Fruit fly (Drosophila melanogaster): Measurements from ENCODE around the gene GMF.
A peak's percentile ranks its signal among the peaks of the same experiment; 100 is the strongest.

The GMF gene

dm6 chr2L:16324833-16325232 lies 22.1 kb upstream of the GMF start (continued):
- TF ChIP-seq CG10979 (tag; optimal IDR thresholded peaks at IDR 0.05) = no peak
- no peak for TF ChIP-seq h (optimal IDR thresholded peaks at IDR 0.05)
- no peak for TF ChIP-seq sisA (GFP tag; IDR thresholded peaks at IDR 0.05)
- no peak for TF ChIP-seq peb (GFP tag; IDR thresholded peaks at IDR 0.05)
- no peak for TF ChIP-seq CG10147 (GFP tag; optimal IDR thresholded peaks at IDR 0.05)
- no peak for TF ChIP-seq wor (GFP tag; IDR thresholded peaks at IDR 0.05)
- no peak for TF ChIP-seq Abd-B (GFP tag; optimal IDR thresholded peaks at IDR 0.05)
- TF ChIP-seq CG43689 (GFP tag; IDR thresholded peaks at IDR 0.05) = no peak
- TF ChIP-seq ranshi (GFP tag; IDR thresholded peaks at IDR 0.05) = 0 out of 2 replicates have a peak, but pooled peaks have one; percentile 10
- no peak for TF ChIP-seq CoRest (tag; optimal IDR thresholded peaks at IDR 0.05)
- TF ChIP-seq CG2678 (tag; optimal IDR thresholded peaks at IDR 0.05) = no peak
- 0 out of 2 replicates have a peak, but pooled peaks have one; percentile 30 for TF ChIP-seq CG32767 (GFP tag; IDR thresholded peaks at IDR 0.05)
- no peak for TF ChIP-seq CG11456 (GFP tag; IDR thresholded peaks at IDR 0.05)
- no peak for TF ChIP-seq CG6175 (GFP tag; IDR thresholded peaks at IDR 0.05)
- TF ChIP-seq CG13296 (GFP tag; optimal IDR thresholded peaks at IDR 0.05) = no peak
- TF ChIP-seq luna (GFP tag; optimal IDR thresholded peaks at IDR 0.05) = no peak
- TF ChIP-seq CG5245 (GFP tag; optimal IDR thresholded peaks at IDR 0.05) = no peak
- peak; percentile 4 for TF ChIP-seq tup (GFP tag; optimal IDR thresholded peaks at IDR 0.05)
- TF ChIP-seq stc (GFP tag; IDR thresholded peaks at IDR 0.05) = no peak
- peak; percentile 24; the same call in 1 of the 2 replicates for TF ChIP-seq vvl (GFP tag; IDR thresholded peaks at IDR 0.05)
- TF ChIP-seq CG12219 (GFP tag; optimal IDR thresholded peaks at IDR 0.05) = no peak
- no peak for TF ChIP-seq CG14441 (GFP tag; IDR thresholded peaks at IDR 0.05)
- no peak for TF ChIP-seq CHES-1-like (GFP tag; optimal IDR thresholded peaks at IDR 0.05)
- no peak for TF ChIP-seq CG15514 (GFP tag; optimal IDR thresholded peaks at IDR 0.05)
- no peak for TF ChIP-seq lilli (GFP tag; optimal IDR thresholded peaks at IDR 0.05)
- TF ChIP-seq Dek (tag; optimal IDR thresholded peaks at IDR 0.05) = no peak
- TF ChIP-seq stwl (tag; optimal IDR thresholded peaks at IDR 0.05) = no peak
- TF ChIP-seq Six4 (GFP tag; optimal IDR thresholded peaks at IDR 0.05) = no peak
- TF ChIP-seq Sox100B (GFP tag; optimal IDR thresholded peaks at IDR 0.05) = no peak
- TF ChIP-seq E2f1 (GFP tag; IDR thresholded peaks at IDR 0.05) = peak; percentile 63; the same call in 1 of the 2 replicates
- no peak for TF ChIP-seq sug (tag; optimal IDR thresholded peaks at IDR 0.05)
- no peak for TF ChIP-seq Eip74EF (GFP tag; optimal IDR thresholded peaks at IDR 0.05)
- no peak for TF ChIP-seq CG13894 (tag; optimal IDR thresholded peaks at IDR 0.05)
- no peak for TF ChIP-seq Drgx (GFP tag; IDR thresholded peaks at IDR 0.05)
- peak; percentile 83 for TF ChIP-seq CG10267 (tag; optimal IDR thresholded peaks at IDR 0.05)
- TF ChIP-seq lab (GFP tag; optimal IDR thresholded peaks at IDR 0.05) = peak; percentile 23
- no peak for TF ChIP-seq CG10543 (GFP tag; optimal IDR thresholded peaks at IDR 0.05)
- TF ChIP-seq pita (GFP tag; optimal IDR thresholded peaks at IDR 0.05) = no peak
- no peak for TF ChIP-seq psq (GFP tag; optimal IDR thresholded peaks at IDR 0.05)
- TF ChIP-seq gcm2 (GFP tag; optimal IDR thresholded peaks at IDR 0.05) = no peak
- peak; percentile 83 for TF ChIP-seq cg (GFP tag; optimal IDR thresholded peaks at IDR 0.05)
- TF ChIP-seq CG9437 (GFP tag; optimal IDR thresholded peaks at IDR 0.05) = no peak
- TF ChIP-seq unc-4 (GFP tag; IDR thresholded peaks at IDR 0.05; ENCODE audit: partially characterized antibody) = no peak
- TF ChIP-seq CG11504 (tag; optimal IDR thresholded peaks at IDR 0.05) = peak; percentile 11
- no peak for TF ChIP-seq dmrt11E (tag; optimal IDR thresholded peaks at IDR 0.05)
- TF ChIP-seq CG4404 (GFP tag; IDR thresholded peaks at IDR 0.05) = no peak
- peak; percentile 25 for TF ChIP-seq Dp (GFP tag; optimal IDR thresholded peaks at IDR 0.05)
- TF ChIP-seq oc (tag; optimal IDR thresholded peaks at IDR 0.05) = peak; percentile 19
- no peak for TF ChIP-seq gt (GFP tag; IDR thresholded peaks at IDR 0.05)
- TF ChIP-seq Tbp (GFP tag; optimal IDR thresholded peaks at IDR 0.05) = no peak
- TF ChIP-seq CkIIα-i1 (GFP tag; IDR thresholded peaks at IDR 0.05) = no peak
- TF ChIP-seq dan (GFP tag; IDR thresholded peaks at IDR 0.05) = no peak

Data from whole organism, embryonic.